Worm (Caenorhabditis elegans) whole organism, young adult: ENCODE data around the gene C09E7.8.
A peak's percentile ranks its signal among the peaks of the same experiment; 100 is the strongest.

Source experiments
- B0035.1 ChIP-seq: sonication (generic microtip); optimal IDR thresholded peaks from 2 replicates; lab custom pipeline; 2016; ENCODE audit warnings: missing genetic modification characterization, mild to moderate bottlenecking, missing compliant biosample characterization, missing genotype, missing genetic modification reagents
- C17E4.6 ChIP-seq: fragments of 200-800 bp; sonication (Bioruptor generic); IDR thresholded peaks from 2 replicates; pipeline ENCODE4 v1.3.6; 2022; ENCODE audit warnings: missing genetic modification reagents, missing genetic modification characterization, missing compliant biosample characterization
- F22D6.2 ChIP-seq: sonication (generic microtip); optimal IDR thresholded peaks from 2 replicates; lab custom pipeline; 2016; ENCODE audit warnings: mild to moderate bottlenecking, missing genetic modification characterization, missing compliant biosample characterization
- F23B12.7 ChIP-seq: sonication (generic microtip); optimal IDR thresholded peaks from 2 replicates; lab custom pipeline; 2017; ENCODE audit warnings: missing genetic modification characterization, mild to moderate bottlenecking, missing compliant biosample characterization, antibody characterized with exemption, moderate library complexity; ENCODE audit not compliant: insufficient read depth
- F33H1.4 ChIP-seq: fragments of 200-800 bp; sonication (Bioruptor generic); IDR thresholded peaks from 2 replicates; pipeline ENCODE4 v1.3.6; 2022; ENCODE audit warnings: missing genetic modification reagents, missing genetic modification characterization, missing compliant biosample characterization
- F39B2.1 ChIP-seq: fragments of 200-800 bp; sonication (Bioruptor generic); IDR thresholded peaks from 2 replicates; pipeline ENCODE4 v1.3.6; 2022; ENCODE audit warnings: missing genetic modification reagents, missing genetic modification characterization, missing compliant biosample characterization
- F49E8.2 ChIP-seq: sonication (generic microtip); optimal IDR thresholded peaks from 3 replicates; lab custom pipeline; 2017; ENCODE audit warnings: missing genetic modification characterization, mild to moderate bottlenecking, missing compliant biosample characterization, antibody characterized with exemption, moderate library complexity; ENCODE audit not compliant: insufficient read depth
- F57A8.1 ChIP-seq: fragments of 200-800 bp; sonication (Bioruptor generic); optimal IDR thresholded peaks from 2 replicates; lab custom pipeline; 2018; ENCODE audit warnings: mild to moderate bottlenecking, missing genetic modification characterization, moderate library complexity, missing compliant biosample characterization
- F57C9.4 ChIP-seq: sonication (generic microtip); optimal IDR thresholded peaks from 2 replicates; lab custom pipeline; 2017; ENCODE audit warnings: mild to moderate bottlenecking, missing genetic modification characterization, missing compliant biosample characterization
- T26A5.8 ChIP-seq: sonication (generic microtip); optimal IDR thresholded peaks from 2 replicates; lab custom pipeline; 2016; ENCODE audit warnings: missing genetic modification characterization, missing compliant biosample characterization
- Y56A3A.18 ChIP-seq: fragments of 200-800 bp; sonication (Bioruptor generic); IDR thresholded peaks from 2 replicates; pipeline ENCODE4 v1.3.6; 2022; ENCODE audit warnings: missing genetic modification reagents, missing genetic modification characterization, missing compliant biosample characterization
- Y79H2A.3 ChIP-seq: fragments of 200-800 bp; sonication (Bioruptor generic); conservative IDR thresholded peaks from 2 replicates; pipeline ENCODE4 v1.3.6; 2022; ENCODE audit warnings: missing genetic modification reagents, missing genetic modification characterization, missing compliant biosample characterization
- athp-1 ChIP-seq: sonication (generic microtip); optimal IDR thresholded peaks from 2 replicates; lab custom pipeline; 2017; ENCODE audit warnings: mild to moderate bottlenecking, missing genetic modification characterization, missing compliant biosample characterization
- attf-6 ChIP-seq: fragments of 200-800 bp; sonication (Bioruptor generic); IDR thresholded peaks from 2 replicates; pipeline ENCODE4 v1.3.6; 2022; ENCODE audit warnings: missing genetic modification reagents, missing genetic modification characterization, missing compliant biosample characterization
- bed-1 ChIP-seq: fragments of 200-800 bp; sonication (Bioruptor generic); IDR thresholded peaks from 2 replicates; pipeline ENCODE4 v1.3.6; 2022; ENCODE audit warnings: missing genetic modification reagents, missing genetic modification characterization, missing compliant biosample characterization
- cebp-1 ChIP-seq, 2 experiments: fragments of 200-800 bp in 1 of 2; sonication (Bioruptor generic) in 1 of 2; sonication (generic microtip) in 1 of 2; IDR thresholded peaks in 1 of 2; optimal IDR thresholded peaks in 1 of 2; 2 replicates each; pipeline versions ENCODE4 v1.3.6 to Lab custom; 2017 to 2022; ENCODE audit warnings: missing compliant biosample characterization in 2 of 2, missing genetic modification characterization in 2 of 2, mild to moderate bottlenecking in 1 of 2, missing genetic modification reagents in 1 of 2, moderate library complexity in 1 of 2
- ceh-100 ChIP-seq: fragments of 200-800 bp; sonication (Bioruptor generic); IDR thresholded peaks from 2 replicates; pipeline ENCODE4 v1.3.6; 2022; ENCODE audit warnings: missing genetic modification reagents, missing genetic modification characterization, missing compliant biosample characterization
- ceh-27 ChIP-seq: fragments of 200-800 bp; sonication (Bioruptor generic); optimal IDR thresholded peaks from 2 replicates; lab custom pipeline; 2018; ENCODE audit warnings: mild to moderate bottlenecking, missing genetic modification characterization, moderate library complexity, missing compliant biosample characterization
- ceh-79 ChIP-seq: sonication (generic microtip); optimal IDR thresholded peaks from 2 replicates; lab custom pipeline; 2017; ENCODE audit warnings: mild to moderate bottlenecking, missing genetic modification characterization, missing compliant biosample characterization
- chd-7 ChIP-seq: sonication (generic microtip); optimal IDR thresholded peaks from 2 replicates; lab custom pipeline; 2016; ENCODE audit warnings: mild to moderate bottlenecking, missing genetic modification characterization, moderate library complexity, missing compliant biosample characterization
- dpff-1 ChIP-seq: sonication (generic microtip); optimal IDR thresholded peaks from 2 replicates; lab custom pipeline; 2017; ENCODE audit warnings: mild to moderate bottlenecking, missing genetic modification characterization, missing compliant biosample characterization
- dpl-1 ChIP-seq: fragments of 150-350 bp; optimal IDR thresholded peaks from 2 replicates; lab custom pipeline; 2014; ENCODE audit warnings: missing biosample characterization, missing genetic modification reagents, missing genetic modification characterization
- efl-1 ChIP-seq: fragments of 150-350 bp; optimal IDR thresholded peaks from 2 replicates; lab custom pipeline; 2014; ENCODE audit warnings: missing biosample characterization, missing genetic modification reagents, missing genetic modification characterization
- ekl-4 ChIP-seq: fragments of 200-800 bp; sonication (Bioruptor generic); IDR thresholded peaks from 2 replicates; pipeline ENCODE4 v1.3.6; 2022; ENCODE audit warnings: missing genetic modification reagents, missing genetic modification characterization, missing compliant biosample characterization
- gei-17 ChIP-seq: fragments of 200-800 bp; sonication (Bioruptor generic); optimal IDR thresholded peaks from 2 replicates; lab custom pipeline; 2018; ENCODE audit warnings: mild to moderate bottlenecking, missing genetic modification characterization, missing compliant biosample characterization
- hrde-1 ChIP-seq: sonication (generic microtip); optimal IDR thresholded peaks from 2 replicates; lab custom pipeline; 2016; ENCODE audit warnings: missing genetic modification characterization, mild to moderate bottlenecking, missing compliant biosample characterization, moderate library complexity, missing genotype, missing genetic modification reagents, borderline replicate concordance
- lag-1 ChIP-seq: fragments of 200-800 bp; sonication (Bioruptor generic); IDR thresholded peaks from 2 replicates; pipeline ENCODE4 v1.3.6; 2022; ENCODE audit warnings: missing genetic modification reagents, missing genetic modification characterization, missing compliant biosample characterization
- lin-26 ChIP-seq: fragments of 200-800 bp; sonication (Bioruptor generic); IDR thresholded peaks from 2 replicates; pipeline ENCODE4 v1.3.6; 2022; ENCODE audit warnings: missing genetic modification reagents, missing genetic modification characterization, missing compliant biosample characterization
- lin-40 ChIP-seq: sonication (generic microtip); optimal IDR thresholded peaks from 2 replicates; lab custom pipeline; 2016; ENCODE audit warnings: missing genetic modification characterization, mild to moderate bottlenecking, missing compliant biosample characterization, missing genotype, missing genetic modification reagents
- lsl-1 ChIP-seq: fragments of 200-800 bp; sonication (Bioruptor generic); optimal IDR thresholded peaks from 2 replicates; lab custom pipeline; 2018; ENCODE audit warnings: mild to moderate bottlenecking, missing genetic modification characterization, moderate library complexity, missing compliant biosample characterization
- madf-8 ChIP-seq: fragments of 200-800 bp; sonication (Bioruptor generic); conservative IDR thresholded peaks from 2 replicates; pipeline ENCODE4 v1.3.6; 2022; ENCODE audit warnings: missing genetic modification reagents, missing genetic modification characterization, missing compliant biosample characterization
- mcd-1 ChIP-seq: fragments of 200-800 bp; sonication (Bioruptor generic); IDR thresholded peaks from 2 replicates; pipeline ENCODE4 v1.3.6; 2022; ENCODE audit warnings: missing genetic modification reagents, missing genetic modification characterization, missing compliant biosample characterization
- nfya-1 ChIP-seq: sonication (generic microtip); optimal IDR thresholded peaks from 2 replicates; lab custom pipeline; 2017; ENCODE audit warnings: antibody characterized with exemption, missing compliant biosample characterization, missing genetic modification characterization, borderline replicate concordance; ENCODE audit not compliant: insufficient read depth
- nhr-120 ChIP-seq: fragments of 200-800 bp; sonication (Bioruptor generic); IDR thresholded peaks from 2 replicates; pipeline ENCODE4 v1.3.6; 2022; ENCODE audit warnings: missing genetic modification characterization, missing compliant biosample characterization
- nhr-80 ChIP-seq: sonication (generic microtip); optimal IDR thresholded peaks from 2 replicates; lab custom pipeline; 2016; ENCODE audit warnings: missing genetic modification characterization, missing compliant biosample characterization
- nhr-90 ChIP-seq: sonication (generic microtip); optimal IDR thresholded peaks from 2 replicates; lab custom pipeline; 2016; ENCODE audit warnings: missing genotype, mild to moderate bottlenecking, missing genetic modification characterization, missing compliant biosample characterization
- rcor-1 ChIP-seq: fragments of 200-800 bp; sonication (Bioruptor generic); IDR thresholded peaks from 2 replicates; pipeline ENCODE4 v1.3.6; 2022; ENCODE audit warnings: missing genetic modification reagents, missing genetic modification characterization, missing compliant biosample characterization
- snpc-1.1 ChIP-seq: sonication (generic microtip); optimal IDR thresholded peaks from 2 replicates; lab custom pipeline; 2017; ENCODE audit warnings: missing genetic modification characterization, mild to moderate bottlenecking, missing compliant biosample characterization, antibody characterized with exemption, moderate library complexity, missing genotype, missing genetic modification reagents; ENCODE audit not compliant: insufficient read depth
- snpc-4 ChIP-seq, 5 experiments: fragments of 150-350 bp in 1 of 5; sonication (generic microtip) in 4 of 5; optimal IDR thresholded peaks; 2 replicates each; lab custom pipeline; 2014 to 2018; ENCODE audit warnings: missing genetic modification characterization in 5 of 5, missing biosample characterization in 3 of 5, antibody characterized with exemption in 2 of 5, mild to moderate bottlenecking in 2 of 5, missing compliant biosample characterization in 2 of 5, missing genotype in 2 of 5, moderate library complexity in 2 of 5, missing genetic modification reagents in 1 of 5
- sptf-2 ChIP-seq: fragments of 200-800 bp; sonication (Bioruptor generic); optimal IDR thresholded peaks from 2 replicates; lab custom pipeline; 2018; ENCODE audit warnings: mild to moderate bottlenecking, missing genetic modification characterization, missing compliant biosample characterization
- tlf-1 ChIP-seq: fragments of 200-800 bp; sonication (Bioruptor generic); optimal IDR thresholded peaks from 2 replicates; lab custom pipeline; 2018; ENCODE audit warnings: mild to moderate bottlenecking, missing genetic modification characterization, missing compliant biosample characterization
- xnd-1 ChIP-seq: sonication (generic microtip); optimal IDR thresholded peaks from 2 replicates; lab custom pipeline; 2016; ENCODE audit warnings: missing genotype, missing genetic modification reagents, missing genetic modification characterization, missing compliant biosample characterization
- zfh-2 ChIP-seq: fragments of 200-800 bp; sonication (Bioruptor generic); conservative IDR thresholded peaks from 2 replicates; pipeline ENCODE4 v1.3.6; 2022; ENCODE audit warnings: missing genetic modification reagents, missing genetic modification characterization, missing compliant biosample characterization
- zim-3 ChIP-seq: sonication (generic microtip); optimal IDR thresholded peaks from 2 replicates; lab custom pipeline; 2017; ENCODE audit warnings: mild to moderate bottlenecking, missing genetic modification characterization, moderate library complexity, missing compliant biosample characterization
- ztf-18 ChIP-seq: sonication (generic microtip); optimal IDR thresholded peaks from 2 replicates; lab custom pipeline; 2016; ENCODE audit warnings: missing genotype, mild to moderate bottlenecking, missing genetic modification characterization, missing compliant biosample characterization
- ztf-26 ChIP-seq: sonication (generic microtip); optimal IDR thresholded peaks from 2 replicates; lab custom pipeline; 2017; ENCODE audit warnings: missing genetic modification characterization, missing compliant biosample characterization

The C09E7.8 gene

ce11 chrIII:6606022-6606467, 47.7 kb upstream of the C09E7.8 start (continued):
- TF ChIP-seq nfya-1 (tag; lab: Kevin White, UChicago) (no peak), C17E4.6 (GFP tag; lab: Robert Waterston, UW) (peak; percentile 61; the same call in 1 of the 2 replicates), chd-7 (tag; lab: Kevin White, UChicago) (peak; percentile 95), athp-1 (tag; lab: Kevin White, UChicago) (peak; percentile 88), dpl-1 (GFP tag; lab: Kevin White, UChicago) (peak; percentile 13), gei-17 (peak; percentile 56), F39B2.1 (0 out of 2 replicates have a peak, but pooled peaks have one; percentile 35), F57A8.1 (no peak), tlf-1 (peak; percentile 85), rcor-1 (peak; percentile 70), mcd-1 (GFP tag; lab: Robert Waterston, UW) (peak; percentile 72), xnd-1 (tag; lab: Kevin White, UChicago) (peak; percentile 3), snpc-4 (GFP tag; optimal IDR thresholded peaks at IDR 0.05; lab: Kevin White, UChicago) (no peak), snpc-4 (tag; optimal IDR thresholded peaks at IDR 0.05; lab: Kevin White, UChicago) (peak in 3 of 4 experiments; percentile 50 to 64 (median 53)), dpff-1 (tag; lab: Kevin White, UChicago) (peak; percentile 74), snpc-1.1 (tag; lab: Kevin White, UChicago) (peak; percentile 6), nhr-80 (tag; lab: Kevin White, UChicago) (peak; percentile 40), attf-6 (GFP tag; lab: Robert Waterston, UW) (0 out of 2 replicates have a peak, but pooled peaks have one; percentile 12), efl-1 (GFP tag; lab: Kevin White, UChicago) (peak; percentile 29), F33H1.4 (peak; percentile 53), cebp-1 (GFP tag; IDR thresholded peaks at IDR 0.05; lab: Robert Waterston, UW) (peak; percentile 96), cebp-1 (tag; optimal IDR thresholded peaks at IDR 0.05; lab: Kevin White, UChicago) (peak; percentile 99), F57C9.4 (peak; percentile 86), zfh-2 (GFP tag; lab: Robert Waterston, UW) (peak; percentile 68), ceh-27 (GFP tag; lab: Kevin White, UChicago) (peak; percentile 77), nhr-120 (0 out of 2 replicates have a peak, but pooled peaks have one; percentile 56), hrde-1 (tag; lab: Kevin White, UChicago) (peak; percentile 62), lin-40 (tag; lab: Kevin White, UChicago) (peak; percentile 72), ceh-100 (GFP tag; lab: Robert Waterston, UW) (0 out of 2 replicates have a peak, but pooled peaks have one; percentile 24), ztf-18 (peak; percentile 51), Y56A3A.18 (GFP tag; lab: Robert Waterston, UW) (peak; percentile 88), Y79H2A.3 (GFP tag; lab: Robert Waterston, UW) (0 out of 2 replicates have a peak, but pooled peaks have one; percentile 7), F49E8.2 (tag; lab: Kevin White, UChicago) (peak; percentile 71), nhr-90 (tag; lab: Kevin White, UChicago) (peak; percentile 49), lin-26 (GFP tag; lab: Robert Waterston, UW) (peak; percentile 70), F22D6.2 (tag; lab: Kevin White, UChicago) (no peak), bed-1 (GFP tag; lab: Robert Waterston, UW) (no peak), B0035.1 (peak; percentile 82), lag-1 (GFP tag; lab: Robert Waterston, UW) (no peak), sptf-2 (GFP tag; lab: Kevin White, UChicago) (no peak), F23B12.7 (tag; lab: Kevin White, UChicago) (no peak), ztf-26 (tag; lab: Kevin White, UChicago) (peak; percentile 64), ceh-79 (tag; lab: Kevin White, UChicago) (peak; percentile 53), madf-8 (GFP tag; lab: Robert Waterston, UW) (no peak), zim-3 (tag; lab: Kevin White, UChicago) (peak; percentile 60), T26A5.8 (peak; percentile 27), ekl-4 (peak; percentile 87), lsl-1 (peak; percentile 27)
